Fruit fly (Drosophila melanogaster) whole organism, embryonic: Measurements from ENCODE around the gene Rbp1-like.

Source experiments
- Atf-2 ChIP-seq: fragments of 200-800 bp; sonication (Bioruptor generic); optimal IDR thresholded peaks from 2 replicates; lab custom pipeline; 2016; ENCODE audit warnings: missing biosample characterization, missing genetic modification characterization
- Atf3 ChIP-seq: fragments of 200-800 bp; sonication (Bioruptor generic); optimal IDR thresholded peaks from 3 replicates; lab custom pipeline; 2016; ENCODE audit warnings: missing biosample characterization, missing genetic modification characterization
- CG10209 ChIP-seq: fragments of 200-800 bp; sonication (Bioruptor generic); optimal IDR thresholded peaks from 3 replicates; lab custom pipeline; 2017; ENCODE audit warnings: missing biosample characterization, mild to moderate bottlenecking, missing genetic modification characterization, missing genetic modification reagents
- CG10274 ChIP-seq: fragments of 200-800 bp; sonication (Bioruptor generic); optimal IDR thresholded peaks from 3 replicates; lab custom pipeline; 2017; ENCODE audit warnings: missing biosample characterization, mild to moderate bottlenecking, missing genetic modification characterization
- CG11398 ChIP-seq: fragments of 200-800 bp; sonication (Bioruptor generic); optimal IDR thresholded peaks from 2 replicates; lab custom pipeline; 2016; ENCODE audit warnings: missing biosample characterization, missing genetic modification characterization
- CG13894 ChIP-seq: fragments of 200-800 bp; sonication (Bioruptor generic); optimal IDR thresholded peaks from 3 replicates; lab custom pipeline; 2018; ENCODE audit warnings: missing biosample characterization, mild to moderate bottlenecking, missing genetic modification characterization, moderate library complexity
- CG14710 ChIP-seq: fragments of 200-800 bp; sonication (Bioruptor generic); optimal IDR thresholded peaks from 3 replicates; lab custom pipeline; 2019; ENCODE audit warnings: missing biosample characterization, mild to moderate bottlenecking, missing genetic modification characterization, moderate library complexity
- CG15011 ChIP-seq: fragments of 200-800 bp; sonication (Bioruptor generic); optimal IDR thresholded peaks from 3 replicates; lab custom pipeline; 2018; ENCODE audit warnings: missing biosample characterization, mild to moderate bottlenecking, missing genetic modification characterization
- CG17328 ChIP-seq: fragments of 200-800 bp; sonication (Bioruptor generic); IDR thresholded peaks from 2 replicates; pipeline ENCODE4 v1.3.6; 2022; ENCODE audit warnings: missing biosample characterization, missing genetic modification characterization
- CG17802 ChIP-seq: fragments of 200-800 bp; sonication (Bioruptor generic); optimal IDR thresholded peaks from 2 replicates; lab custom pipeline; 2018; ENCODE audit warnings: missing biosample characterization, mild to moderate bottlenecking, missing genetic modification characterization, moderate library complexity
- CG1792 ChIP-seq: fragments of 200-800 bp; sonication (Bioruptor generic); optimal IDR thresholded peaks from 2 replicates; lab custom pipeline; 2016; ENCODE audit warnings: missing biosample characterization, missing genetic modification characterization
- CG18011 ChIP-seq: fragments of 200-800 bp; sonication (Bioruptor generic); optimal IDR thresholded peaks from 2 replicates; lab custom pipeline; 2017; ENCODE audit warnings: missing biosample characterization, missing genetic modification characterization, mild to moderate bottlenecking, moderate library complexity, missing genotype
- CG18619 ChIP-seq: fragments of 200-800 bp; sonication (Bioruptor generic); optimal IDR thresholded peaks from 3 replicates; lab custom pipeline; 2017; ENCODE audit warnings: missing biosample characterization, mild to moderate bottlenecking, missing genetic modification characterization
- CG2712 ChIP-seq: fragments of 200-800 bp; optimal IDR thresholded peaks from 3 replicates; lab custom pipeline; 2019; ENCODE audit warnings: missing biosample characterization, mild to moderate bottlenecking, missing genetic modification characterization, moderate library complexity
- CG30020 ChIP-seq: fragments of 200-800 bp; optimal IDR thresholded peaks from 2 replicates; lab custom pipeline; 2019; ENCODE audit warnings: missing biosample characterization, mild to moderate bottlenecking, missing genetic modification characterization, moderate library complexity
- CG32532 ChIP-seq: fragments of 200-800 bp; sonication (Bioruptor generic); IDR thresholded peaks from 2 replicates; pipeline ENCODE4 v1.3.6; 2022; ENCODE audit warnings: missing biosample characterization, missing genetic modification characterization
- CG3726 ChIP-seq: fragments of 200-800 bp; sonication (Bioruptor generic); IDR thresholded peaks from 3 replicates; pipeline ENCODE4, ENCODE4 v1.3.6; 2022; ENCODE audit warnings: missing biosample characterization, missing genetic modification characterization
- CG5180 ChIP-seq: fragments of 200-800 bp; sonication (Bioruptor generic); optimal IDR thresholded peaks from 3 replicates; lab custom pipeline; 2017; ENCODE audit warnings: missing biosample characterization, missing genetic modification characterization, mild to moderate bottlenecking, moderate library complexity, missing genetic modification reagents
- CG6765 ChIP-seq: fragments of 200-800 bp; sonication (Bioruptor generic); optimal IDR thresholded peaks from 3 replicates; lab custom pipeline; 2017; ENCODE audit warnings: missing biosample characterization, mild to moderate bottlenecking, missing genetic modification characterization
- CG6854 ChIP-seq: fragments of 200-800 bp; sonication (Bioruptor generic); optimal IDR thresholded peaks from 3 replicates; lab custom pipeline; 2017; ENCODE audit warnings: missing biosample characterization, mild to moderate bottlenecking, missing genetic modification characterization
- CG7928 ChIP-seq: fragments of 200-800 bp; sonication (Bioruptor generic); optimal IDR thresholded peaks from 2 replicates; lab custom pipeline; 2017; ENCODE audit warnings: missing biosample characterization, mild to moderate bottlenecking, missing genetic modification characterization
- CG7963 ChIP-seq: fragments of 200-800 bp; sonication (Bioruptor generic); IDR thresholded peaks from 3 replicates; pipeline ENCODE4 v1.3.6; 2022; ENCODE audit warnings: missing biosample characterization, missing genetic modification characterization; ENCODE audit not compliant: partially characterized antibody
- CG9215 ChIP-seq: fragments of 200-800 bp; sonication (Bioruptor generic); IDR thresholded peaks from 2 replicates; pipeline ENCODE4 v1.3.6; 2022; ENCODE audit warnings: missing biosample characterization, missing genetic modification characterization
- CG9876 ChIP-seq: fragments of 200-800 bp; sonication (Bioruptor generic); optimal IDR thresholded peaks from 2 replicates; lab custom pipeline; 2016; ENCODE audit warnings: missing biosample characterization, missing genetic modification characterization
- Dbx ChIP-seq: fragments of 200-800 bp; sonication (Bioruptor generic); IDR thresholded peaks from 3 replicates; pipeline ENCODE4 v1.3.6; 2022; ENCODE audit warnings: missing biosample characterization, missing genetic modification characterization
- Dip2 ChIP-seq: fragments of 200-800 bp; sonication (Bioruptor generic); IDR thresholded peaks from 2 replicates; pipeline ENCODE4 v1.3.6; 2022; ENCODE audit warnings: missing biosample characterization, missing genetic modification characterization
- Opbp ChIP-seq: fragments of 200-800 bp; sonication (Bioruptor generic); IDR thresholded peaks from 3 replicates; pipeline ENCODE4 v1.3.6; 2022; ENCODE audit warnings: missing biosample characterization, missing genetic modification characterization; ENCODE audit not compliant: partially characterized antibody
- Pdp1 ChIP-seq, 2 experiments: fragments of 200-800 bp; sonication (Bioruptor generic); optimal IDR thresholded peaks; 3 replicates each; lab custom pipeline; 2016; ENCODE audit warnings: missing biosample characterization in 2 of 2, missing genetic modification characterization in 2 of 2, mild to moderate bottlenecking in 1 of 2, moderate library complexity in 1 of 2
- Sry-β ChIP-seq: fragments of 200-800 bp; sonication (Bioruptor generic); optimal IDR thresholded peaks from 2 replicates; lab custom pipeline; 2018; ENCODE audit warnings: missing biosample characterization, mild to moderate bottlenecking, missing genetic modification characterization, moderate library complexity
- Trl ChIP-seq, 3 experiments: fragments of >200 bp in 2 of 3; fragments of 200-800 bp in 1 of 3; sonication (Bioruptor generic) in 1 of 3; optimal IDR thresholded peaks; 2 replicates in 1 of 3; 3 replicates in 2 of 3; lab custom pipeline; 2016 to 2017; ENCODE audit warnings: missing biosample characterization in 1 of 3, missing genetic modification characterization in 1 of 3
- abd-A ChIP-seq: fragments of 200-800 bp; sonication (Bioruptor generic); optimal IDR thresholded peaks from 3 replicates; lab custom pipeline; 2019; ENCODE audit warnings: missing biosample characterization, mild to moderate bottlenecking, missing genetic modification characterization, moderate library complexity
- bigmax ChIP-seq: fragments of 200-800 bp; sonication (Bioruptor generic); optimal IDR thresholded peaks from 2 replicates; lab custom pipeline; 2018; ENCODE audit warnings: missing biosample characterization, mild to moderate bottlenecking, missing genetic modification characterization
- cas ChIP-seq: fragments of 200-800 bp; sonication (Bioruptor generic); IDR thresholded peaks from 2 replicates; pipeline ENCODE4 v1.3.6; 2022; ENCODE audit warnings: missing biosample characterization, missing genetic modification characterization
- chif ChIP-seq, 2 experiments: fragments of 200-800 bp; sonication (Bioruptor generic); optimal IDR thresholded peaks; 3 replicates each; lab custom pipeline; 2016; ENCODE audit warnings: missing biosample characterization in 2 of 2, missing genetic modification characterization in 2 of 2
- crc ChIP-seq: fragments of 200-800 bp; sonication (Bioruptor generic); optimal IDR thresholded peaks from 2 replicates; lab custom pipeline; 2016; ENCODE audit warnings: missing biosample characterization, missing genetic modification characterization
- da ChIP-seq: fragments of 200-800 bp; sonication (Bioruptor generic); optimal IDR thresholded peaks from 2 replicates; lab custom pipeline; 2016; ENCODE audit warnings: missing biosample characterization, missing genetic modification characterization
- ewg ChIP-seq: fragments of 200-800 bp; sonication (Bioruptor generic); optimal IDR thresholded peaks from 3 replicates; lab custom pipeline; 2017; ENCODE audit warnings: mild to moderate bottlenecking, missing biosample characterization, missing genetic modification reagents, missing genetic modification characterization
- fru ChIP-seq: fragments of >200 bp; optimal IDR thresholded peaks from 2 replicates; lab custom pipeline; 2017
- fu2 ChIP-seq: fragments of 200-800 bp; sonication (Bioruptor generic); optimal IDR thresholded peaks from 2 replicates; lab custom pipeline; 2016; ENCODE audit warnings: missing biosample characterization, missing genetic modification characterization
- gt ChIP-seq: fragments of 200-800 bp; sonication (Bioruptor generic); IDR thresholded peaks from 2 replicates; pipeline ENCODE4 v1.3.6; 2022; ENCODE audit warnings: missing biosample characterization, missing genetic modification characterization
- mld ChIP-seq: fragments of 200-800 bp; sonication (Bioruptor generic); IDR thresholded peaks from 3 replicates; pipeline ENCODE4 v1.3.6; 2022; ENCODE audit warnings: missing biosample characterization, missing genetic modification characterization; ENCODE audit not compliant: partially characterized antibody
- ranshi ChIP-seq: fragments of 200-800 bp; sonication (Bioruptor generic); IDR thresholded peaks from 2 replicates; pipeline ENCODE4 v1.3.6; 2022; ENCODE audit warnings: missing biosample characterization, missing genetic modification characterization
- slp2 ChIP-seq: fragments of 200-800 bp; sonication (Bioruptor generic); optimal IDR thresholded peaks from 2 replicates; lab custom pipeline; 2016; ENCODE audit warnings: missing biosample characterization, missing genetic modification characterization
- sr ChIP-seq: fragments of 200-800 bp; sonication (Bioruptor generic); IDR thresholded peaks from 3 replicates; pipeline ENCODE4 v1.3.6; 2022; ENCODE audit warnings: missing biosample characterization, missing genetic modification characterization
- stc ChIP-seq: fragments of 200-800 bp; sonication (Bioruptor generic); IDR thresholded peaks from 2 replicates; pipeline ENCODE4 v1.3.6; 2022; ENCODE audit warnings: missing biosample characterization, missing genetic modification characterization
- tin ChIP-seq: fragments of 200-800 bp; sonication (Bioruptor generic); optimal IDR thresholded peaks from 3 replicates; lab custom pipeline; 2016; ENCODE audit warnings: missing biosample characterization, missing genetic modification characterization
- unc-4 ChIP-seq: fragments of 200-800 bp; sonication (Bioruptor generic); IDR thresholded peaks from 2 replicates; pipeline ENCODE4 v1.3.6; 2022; ENCODE audit warnings: missing biosample characterization, missing genetic modification characterization; ENCODE audit not compliant: partially characterized antibody
- vnd ChIP-seq: fragments of 200-800 bp; sonication (Bioruptor generic); IDR thresholded peaks from 3 replicates; pipeline ENCODE4 v1.3.6; 2022; ENCODE audit warnings: missing biosample characterization, missing genetic modification characterization; ENCODE audit not compliant: partially characterized antibody

Rbp1-like gene

dm6 chrX:13403962-13404830, 19.5 kb upstream of the Rbp1-like start, which contains the start of gene GstT4 (continued):
- no peak for TF ChIP-seq ewg (GFP tag; lab: Kevin White, UChicago)
- peak; percentile 49 for TF ChIP-seq fu2 (GFP tag; lab: Kevin White, UChicago)
- TF ChIP-seq da, result no peak
- no peak for TF ChIP-seq abd-A (tag; lab: Kevin White, UChicago)
- TF ChIP-seq CG17802 (tag; lab: Kevin White, UChicago), result no peak
- TF ChIP-seq CG6854 (GFP tag; lab: Kevin White, UChicago), result peak; percentile 44
- peak; percentile 33 for TF ChIP-seq CG9876 (GFP tag; lab: Kevin White, UChicago)
- TF ChIP-seq fru (lab: Kevin White, UChicago), result no peak
- TF ChIP-seq mld, result no peak
- TF ChIP-seq Dip2, result no peak
- peak; percentile 46; the same call in 1 of the 2 replicates for TF ChIP-seq stc (GFP tag; lab: Robert Waterston, UW)
- TF ChIP-seq slp2 (GFP tag; lab: Kevin White, UChicago), result peak; percentile 76
- peak; percentile 59 for TF ChIP-seq ranshi (GFP tag; lab: Robert Waterston, UW)
- no peak for TF ChIP-seq cas
- no peak; the same call in 2 of the 3 replicates for TF ChIP-seq sr (GFP tag; lab: Robert Waterston, UW)
- TF ChIP-seq CG10209 (GFP tag; lab: Kevin White, UChicago), result no peak
- TF ChIP-seq CG13894 (tag; lab: Kevin White, UChicago), result no peak
- peak; percentile 49; the same call in 1 of the 2 replicates for TF ChIP-seq CG32532 (GFP tag; lab: Robert Waterston, UW)
- TF ChIP-seq Trl (optimal IDR thresholded peaks at IDR 0.05; lab: Kevin White, UChicago), result no peak
- TF ChIP-seq Trl (GFP tag; optimal IDR thresholded peaks at IDR 0.05; lab: Kevin White, UChicago), result peak; percentile 27
- no peak for TF ChIP-seq CG7928 (GFP tag; lab: Kevin White, UChicago)
- TF ChIP-seq CG14710 (tag; lab: Kevin White, UChicago), result peak; percentile 31
- peak; percentile 33 for TF ChIP-seq CG2712 (tag; lab: Kevin White, UChicago)
- peak; percentile 50 for TF ChIP-seq Atf-2
- no peak for TF ChIP-seq CG5180 (GFP tag; lab: Kevin White, UChicago)
- TF ChIP-seq CG6765 (GFP tag; lab: Kevin White, UChicago), result no peak
- TF ChIP-seq Dbx (GFP tag; lab: Robert Waterston, UW), result peak; percentile 72
- no peak for TF ChIP-seq unc-4 (GFP tag; lab: Robert Waterston, UW)
- TF ChIP-seq chif (GFP tag; optimal IDR thresholded peaks at IDR 0.05; lab: Kevin White, UChicago), result peak in 1 of 2 experiments; percentile 13
- TF ChIP-seq CG17328 (GFP tag; lab: Robert Waterston, UW), result peak; percentile 30; the same call in 1 of the 2 replicates
- TF ChIP-seq Atf3, result peak; percentile 7
- no peak for TF ChIP-seq CG3726 (GFP tag; lab: Robert Waterston, UW)
- TF ChIP-seq Sry-β (GFP tag; lab: Kevin White, UChicago), result no peak
- no peak for TF ChIP-seq CG18011 (GFP tag; lab: Kevin White, UChicago)
- no peak for TF ChIP-seq bigmax (GFP tag; lab: Kevin White, UChicago)
- TF ChIP-seq Pdp1 (GFP tag; optimal IDR thresholded peaks at IDR 0.05; lab: Kevin White, UChicago), result peak; percentile 43 to 47
- TF ChIP-seq Opbp, result 0 out of 3 replicates have a peak, but pooled peaks have one; percentile 30
- peak; percentile 42 for TF ChIP-seq crc (GFP tag; lab: Kevin White, UChicago)
- TF ChIP-seq CG11398 (GFP tag; lab: Kevin White, UChicago), result peak; percentile 43
- no peak for TF ChIP-seq CG10274 (GFP tag; lab: Kevin White, UChicago)
- TF ChIP-seq CG15011 (GFP tag; lab: Kevin White, UChicago), result no peak
- no peak for TF ChIP-seq CG7963 (GFP tag; lab: Robert Waterston, UW)
- peak; percentile 18 for TF ChIP-seq CG1792 (GFP tag; lab: Kevin White, UChicago)
- TF ChIP-seq gt (GFP tag; lab: Robert Waterston, UW), result no peak
- peak; percentile 54 for TF ChIP-seq CG9215 (GFP tag; lab: Robert Waterston, UW)
- peak; percentile 11 for TF ChIP-seq CG30020 (tag; lab: Kevin White, UChicago)
- no peak for TF ChIP-seq vnd (GFP tag; lab: Robert Waterston, UW)
- peak; percentile 55 for TF ChIP-seq CG18619
- TF ChIP-seq tin (GFP tag; lab: Kevin White, UChicago), result peak; percentile 40
